Fruit fly (Drosophila melanogaster): ENCODE measurements around the gene Abd-B.
A peak's percentile ranks its signal among the peaks of the same experiment; 100 is the strongest.

Gene Abd-B

DNA sequence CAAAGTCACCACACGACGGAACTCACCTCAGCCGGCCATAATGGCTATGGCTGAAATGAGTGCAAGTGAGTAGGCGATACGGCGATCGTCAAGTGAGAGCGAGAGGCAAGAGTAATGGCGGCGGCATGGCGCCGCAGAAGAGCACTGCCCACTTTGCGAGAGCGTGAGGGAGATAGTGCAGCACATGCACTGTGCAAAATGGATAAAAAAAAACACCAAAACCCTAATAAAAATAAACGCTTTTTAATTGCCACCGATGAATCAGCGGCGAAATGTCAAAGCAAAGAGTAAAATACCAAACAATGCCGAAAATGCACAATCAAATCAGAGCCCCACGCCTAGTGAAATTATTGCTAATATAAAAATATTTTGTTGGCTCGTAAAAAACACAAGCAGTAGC is 23.4 kb downstream of the Abd-B start (continued):
- TF ChIP-seq Rx (GFP tag; IDR thresholded peaks at IDR 0.05) (0 out of 2 replicates have a peak, but pooled peaks have one; percentile 6), ewg (GFP tag; optimal IDR thresholded peaks at IDR 0.05) (peak; percentile 63), CG16863 (GFP tag; optimal IDR thresholded peaks at IDR 0.05) (peak; percentile 25), Nf-YC (tag; optimal IDR thresholded peaks at IDR 0.05) (peak; percentile 96), CG3163 (GFP tag; optimal IDR thresholded peaks at IDR 0.05) (peak; percentile 4), sens (GFP tag) (peak; percentile 85), CG13424 (tag; optimal IDR thresholded peaks at IDR 0.05) (no peak), CG10543 (GFP tag; optimal IDR thresholded peaks at IDR 0.05) (peak; percentile 27), ranshi (GFP tag; IDR thresholded peaks at IDR 0.05) (no peak), pita (GFP tag; optimal IDR thresholded peaks at IDR 0.05) (no peak), CG6791 (GFP tag; IDR thresholded peaks at IDR 0.05; ENCODE audit: partially characterized antibody) (peak; percentile 62; the same call in 1 of the 3 replicates), ci (GFP tag; IDR thresholded peaks at IDR 0.05) (peak; percentile 71; the same call in 2 of the 3 replicates), repo (GFP tag; optimal IDR thresholded peaks at IDR 0.05) (peak; percentile 20), slou (GFP tag; optimal IDR thresholded peaks at IDR 0.05) (no peak), dpn (GFP tag; optimal IDR thresholded peaks at IDR 0.05) (peak in 1 of 2 experiments; percentile 39), zen (tag; optimal IDR thresholded peaks at IDR 0.05) (peak; percentile 74), CG34224 (GFP tag; IDR thresholded peaks at IDR 0.05; ENCODE audit: partially characterized antibody) (0 out of 3 replicates have a peak, but pooled peaks have one; percentile 13), CG7556 (GFP tag; optimal IDR thresholded peaks at IDR 0.05) (no peak), HLH3B (GFP tag; IDR thresholded peaks at IDR 0.05) (0 out of 2 replicates have a peak, but pooled peaks have one; percentile 19), trem (tag; optimal IDR thresholded peaks at IDR 0.05) (peak; percentile 45), crol (GFP tag; IDR thresholded peaks at IDR 0.05) (peak; percentile 39; the same call in 1 of the 2 replicates), kni (GFP tag; optimal IDR thresholded peaks at IDR 0.05) (peak; percentile 54), Trl (optimal IDR thresholded peaks at IDR 0.05) (peak in 1 of 2 experiments; percentile 5), Trl (GFP tag; optimal IDR thresholded peaks at IDR 0.05) (no peak), CG18262 (tag; optimal IDR thresholded peaks at IDR 0.05) (no peak), otp (GFP tag; IDR thresholded peaks at IDR 0.05) (no peak), slbo (GFP tag; IDR thresholded peaks at IDR 0.05) (peak; percentile 57), CG17568 (GFP tag; optimal IDR thresholded peaks at IDR 0.05) (no peak), CG11456 (GFP tag; IDR thresholded peaks at IDR 0.05) (peak; percentile 65; the same call in 1 of the 3 replicates), Med (GFP tag) (peak; percentile 94), luna (GFP tag; optimal IDR thresholded peaks at IDR 0.05) (no peak), CG10366 (GFP tag; IDR thresholded peaks at IDR 0.05) (peak; percentile 47), corto (GFP tag; optimal IDR thresholded peaks at IDR 0.05) (no peak), B-H1 (GFP tag; IDR thresholded peaks at IDR 0.05) (peak; percentile 32; the same call in 1 of the 3 replicates), seq (GFP tag; IDR thresholded peaks at IDR 0.05) (peak; percentile 63; the same call in 1 of the 2 replicates), sisA (GFP tag; IDR thresholded peaks at IDR 0.05) (peak; percentile 12; the same call in 1 of the 2 replicates), CG34422 (GFP tag; IDR thresholded peaks at IDR 0.05) (0 out of 3 replicates have a peak, but pooled peaks have one; percentile 51), Nf-YB (GFP tag; optimal IDR thresholded peaks at IDR 0.05) (peak; percentile 93), zf30C (GFP tag; optimal IDR thresholded peaks at IDR 0.05) (peak; percentile 91), CG4424 (GFP tag; optimal IDR thresholded peaks at IDR 0.05) (peak; percentile 25), Xbp1 (GFP tag; optimal IDR thresholded peaks at IDR 0.05) (peak; percentile 20), Ada2b (GFP tag; IDR thresholded peaks at IDR 0.05) (0 out of 2 replicates have a peak, but pooled peaks have one; percentile 30), CG14441 (GFP tag; IDR thresholded peaks at IDR 0.05) (peak; percentile 23; the same call in 1 of the 2 replicates), Antp (GFP tag; optimal IDR thresholded peaks at IDR 0.05) (peak; percentile 2), Bgb (GFP tag; IDR thresholded peaks at IDR 0.05; ENCODE audit: partially characterized antibody) (peak; percentile 47), CG14860 (GFP tag; IDR thresholded peaks at IDR 0.05; ENCODE audit: partially characterized antibody) (peak; percentile 30; the same call in 1 of the 3 replicates), Nf-YA (GFP tag; IDR thresholded peaks at IDR 0.05) (peak; percentile 69), abd-A (tag; optimal IDR thresholded peaks at IDR 0.05) (peak; percentile 52), Ptx1 (GFP tag; IDR thresholded peaks at IDR 0.05) (peak; percentile 48), CG7786 (GFP tag; optimal IDR thresholded peaks at IDR 0.05) (no peak), stc (GFP tag; IDR thresholded peaks at IDR 0.05) (peak; percentile 30; the same call in 1 of the 2 replicates)

Measured in whole organism, embryonic.